Worm (Caenorhabditis elegans) whole organism, early embryonic: ENCODE results near the gene nhr-110.

Source experiments
- B0310.2 ChIP-seq: sonication (generic microtip); optimal IDR thresholded peaks from 2 replicates; lab custom pipeline; 2016; ENCODE audit warnings: mild to moderate bottlenecking, missing genetic modification characterization, missing compliant biosample characterization
- F13C5.2 ChIP-seq: sonication (generic microtip); optimal IDR thresholded peaks from 2 replicates; lab custom pipeline; 2017; ENCODE audit warnings: mild to moderate bottlenecking, missing genetic modification characterization, inconsistent platforms, missing compliant biosample characterization
- aly-1 ChIP-seq: sonication (generic microtip); optimal IDR thresholded peaks from 2 replicates; lab custom pipeline; 2016; ENCODE audit warnings: missing genetic modification characterization, missing compliant biosample characterization
- ama-1 ChIP-seq: fragments of 150-350 bp; optimal IDR thresholded peaks from 2 replicates; lab custom pipeline; 2014
- ceh-13 ChIP-seq: fragments of 200-800 bp; sonication (Bioruptor generic); optimal IDR thresholded peaks from 2 replicates; lab custom pipeline; 2018; ENCODE audit warnings: mild to moderate bottlenecking, missing genetic modification characterization, missing compliant biosample characterization
- ceh-36 ChIP-seq: sonication (generic microtip); optimal IDR thresholded peaks from 2 replicates; lab custom pipeline; 2016; ENCODE audit warnings: missing genetic modification characterization, inconsistent platforms, missing compliant biosample characterization
- ets-7 ChIP-seq: sonication (generic microtip); optimal IDR thresholded peaks from 2 replicates; lab custom pipeline; 2016; ENCODE audit warnings: missing genotype, missing genetic modification characterization, missing compliant biosample characterization
- flt-1 ChIP-seq: fragments of 200-800 bp; sonication (Bioruptor generic); IDR thresholded peaks from 2 replicates; pipeline ENCODE4 v1.3.6; 2022; ENCODE audit warnings: missing genetic modification characterization, missing compliant biosample characterization
- hmbx-1 ChIP-seq: sonication (generic microtip); optimal IDR thresholded peaks from 2 replicates; lab custom pipeline; 2016; ENCODE audit warnings: mild to moderate bottlenecking, missing genetic modification characterization, missing compliant biosample characterization
- hmg-4 ChIP-seq: fragments of 200-800 bp; sonication (Bioruptor generic); optimal IDR thresholded peaks from 2 replicates; lab custom pipeline; 2018; ENCODE audit warnings: mild to moderate bottlenecking, missing genetic modification characterization, missing compliant biosample characterization
- hnd-1 ChIP-seq: sonication (generic microtip); optimal IDR thresholded peaks from 2 replicates; lab custom pipeline; 2016; ENCODE audit warnings: missing genetic modification characterization, missing compliant biosample characterization
- pes-1 ChIP-seq: fragments of 200-800 bp; sonication (Bioruptor generic); IDR thresholded peaks from 2 replicates; pipeline ENCODE4 v1.3.6; 2022; ENCODE audit warnings: missing genetic modification reagents, missing genetic modification characterization, missing compliant biosample characterization
- scrt-1 ChIP-seq: fragments of 200-800 bp; sonication (Bioruptor generic); IDR thresholded peaks from 2 replicates; pipeline ENCODE4 v1.3.6; 2022; ENCODE audit warnings: missing genetic modification characterization, missing compliant biosample characterization
- sea-1 ChIP-seq: fragments of 200-800 bp; sonication (Bioruptor generic); conservative IDR thresholded peaks from 2 replicates; pipeline ENCODE4 v1.3.6; 2022; ENCODE audit warnings: missing genetic modification characterization, missing compliant biosample characterization
- tbx-11 ChIP-seq: fragments of 200-800 bp; sonication (Bioruptor generic); IDR thresholded peaks from 2 replicates; pipeline ENCODE4 v1.3.6; 2022; ENCODE audit warnings: missing genetic modification characterization, missing compliant biosample characterization
- tbx-37 ChIP-seq: fragments of 200-800 bp; sonication (Bioruptor generic); conservative IDR thresholded peaks from 2 replicates; pipeline ENCODE4 v1.3.6; 2022; ENCODE audit warnings: missing genetic modification reagents, missing genetic modification characterization, missing compliant biosample characterization
- tra-4 ChIP-seq: sonication (generic microtip); optimal IDR thresholded peaks from 2 replicates; lab custom pipeline; 2017; ENCODE audit warnings: missing genetic modification characterization, missing compliant biosample characterization

The nhr-110 gene

DNA sequence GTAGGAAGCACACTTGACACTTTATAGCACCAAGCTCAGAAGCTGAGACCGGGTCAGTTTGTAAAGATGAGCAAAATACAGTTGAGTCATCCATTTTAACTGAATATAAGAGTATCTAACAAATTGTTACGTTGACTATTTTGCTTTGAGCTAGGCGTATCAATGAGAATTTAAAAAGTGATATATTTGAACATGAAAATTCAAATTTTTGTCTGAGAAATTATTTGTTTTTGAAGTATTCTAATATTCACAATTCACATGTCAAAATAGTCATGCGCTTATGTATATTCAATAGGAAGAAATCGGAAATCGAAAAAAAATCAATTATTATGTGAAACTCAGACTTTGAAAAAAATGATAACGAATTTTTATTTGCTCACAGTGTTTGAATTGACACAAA lies at the start of gene nhr-110:
nhr-110 (minus strand) TSS at position 101 of the 400 bp plus-strand sequence.
- TF ChIP-seq flt-1 (GFP tag; lab: Robert Waterston, UW) (no peak), hmg-4 (GFP tag; lab: Kevin White, UChicago) (no peak), ama-1 (lab: Kevin White, UChicago) (no peak), pes-1 (no peak), aly-1 (tag; lab: Kevin White, UChicago) (no peak), F13C5.2 (tag; lab: Kevin White, UChicago) (no peak), ets-7 (tag; lab: Kevin White, UChicago) (no peak), sea-1 (no peak), ceh-13 (no peak), tra-4 (tag; lab: Kevin White, UChicago) (no peak), B0310.2 (tag; lab: Kevin White, UChicago) (no peak), ceh-36 (tag; lab: Kevin White, UChicago) (no peak), tbx-37 (no peak), scrt-1 (GFP tag; lab: Robert Waterston, UW) (no peak), hmbx-1 (tag; lab: Kevin White, UChicago) (no peak), tbx-11 (GFP tag; lab: Robert Waterston, UW) (no peak), hnd-1 (tag; lab: Kevin White, UChicago) (no peak)

DNA sequence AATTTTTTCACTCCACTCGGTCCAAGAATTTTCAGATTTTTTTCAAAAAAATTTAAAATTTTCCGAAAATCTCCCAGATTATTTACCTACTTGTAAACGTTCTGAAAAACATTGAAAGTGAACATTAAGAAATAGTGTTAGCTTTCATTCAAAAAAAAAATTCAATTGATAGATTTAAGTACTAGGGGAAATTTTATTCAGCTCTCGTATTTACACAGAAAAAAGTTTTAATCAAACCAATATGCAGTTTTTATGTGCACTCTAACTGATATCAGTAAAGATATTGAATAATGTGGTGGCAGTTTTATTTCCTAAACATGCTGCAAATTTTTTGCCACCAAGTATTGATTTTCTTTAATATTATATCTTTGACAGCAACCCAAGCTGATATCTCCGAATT lies 44.0 kb upstream of the nhr-110 start, which contains the start of gene irld-42:
irld-42 (plus strand) TSS at position 301 of the 400 bp plus-strand sequence.
- TF ChIP-seq aly-1 (tag; lab: Kevin White, UChicago), result no peak
- TF ChIP-seq F13C5.2 (tag; lab: Kevin White, UChicago), result no peak
- TF ChIP-seq hmbx-1 (tag; lab: Kevin White, UChicago), result no peak
- no peak for TF ChIP-seq ama-1 (lab: Kevin White, UChicago)
- TF ChIP-seq flt-1 (GFP tag; lab: Robert Waterston, UW), result no peak
- TF ChIP-seq tra-4 (tag; lab: Kevin White, UChicago), result no peak
- no peak for TF ChIP-seq tbx-37

DNA sequence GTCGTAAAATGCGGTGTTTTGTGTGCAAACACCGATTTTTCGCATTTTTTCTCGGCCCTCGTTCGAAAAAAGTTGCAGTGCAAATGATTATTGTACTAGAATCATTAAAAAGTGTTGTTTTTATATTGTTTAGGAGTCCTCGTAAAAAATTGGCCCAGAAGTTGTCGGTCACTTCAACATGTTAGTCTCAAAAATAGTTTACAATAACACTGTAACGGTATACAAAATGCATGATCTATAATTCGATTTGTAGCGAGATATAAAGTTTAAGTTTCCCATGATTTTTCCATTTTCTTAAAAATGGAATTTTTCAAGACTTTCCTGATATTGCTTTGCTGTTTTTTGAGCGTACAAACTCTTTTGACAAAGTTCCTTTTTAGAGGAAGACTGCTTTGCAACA lies 42.7 kb upstream of the nhr-110 start, which contains the start of gene K04F1.8:
K04F1.8 (plus strand) TSS at position 301 of the 400 bp plus-strand sequence.
- TF ChIP-seq ceh-36 (tag; lab: Kevin White, UChicago) (no peak), tbx-11 (GFP tag; lab: Robert Waterston, UW) (no peak), ceh-13 (no peak), hnd-1 (tag; lab: Kevin White, UChicago) (no peak), hmbx-1 (tag; lab: Kevin White, UChicago) (no peak)

DNA sequence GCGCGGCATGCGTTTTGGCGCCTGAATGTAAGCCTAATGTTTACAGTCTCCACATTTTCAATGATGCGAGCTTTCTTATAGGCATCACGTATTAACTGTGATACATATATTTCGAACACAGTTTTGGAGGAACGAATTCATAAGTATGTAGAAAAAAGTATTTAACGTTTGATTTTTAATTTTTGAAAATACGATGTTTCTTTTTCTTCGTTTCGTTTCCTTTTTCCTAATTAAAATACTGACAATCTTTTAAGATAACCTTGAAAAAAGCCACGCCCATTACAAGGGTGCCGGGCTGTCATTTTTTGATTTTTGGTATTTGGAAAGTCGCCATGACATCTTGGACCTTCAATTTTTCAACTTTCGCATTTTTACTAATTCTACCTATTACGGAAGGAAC lies 40.7 kb upstream of the nhr-110 start, which contains the start of gene K04F1.9:
K04F1.9 (plus strand) TSS at position 301 of the 400 bp plus-strand sequence.
- no peak for TF ChIP-seq tra-4 (tag; lab: Kevin White, UChicago)
- no peak for TF ChIP-seq sea-1
- TF ChIP-seq tbx-11 (GFP tag; lab: Robert Waterston, UW), result no peak
- no peak for TF ChIP-seq hmg-4 (GFP tag; lab: Kevin White, UChicago)
- no peak for TF ChIP-seq ceh-36 (tag; lab: Kevin White, UChicago)
- no peak for TF ChIP-seq pes-1
- TF ChIP-seq ets-7 (tag; lab: Kevin White, UChicago), result no peak
- no peak for TF ChIP-seq hnd-1 (tag; lab: Kevin White, UChicago)
- TF ChIP-seq scrt-1 (GFP tag; lab: Robert Waterston, UW), result no peak
- no peak for TF ChIP-seq tbx-37
- no peak for TF ChIP-seq ama-1 (lab: Kevin White, UChicago)

DNA sequence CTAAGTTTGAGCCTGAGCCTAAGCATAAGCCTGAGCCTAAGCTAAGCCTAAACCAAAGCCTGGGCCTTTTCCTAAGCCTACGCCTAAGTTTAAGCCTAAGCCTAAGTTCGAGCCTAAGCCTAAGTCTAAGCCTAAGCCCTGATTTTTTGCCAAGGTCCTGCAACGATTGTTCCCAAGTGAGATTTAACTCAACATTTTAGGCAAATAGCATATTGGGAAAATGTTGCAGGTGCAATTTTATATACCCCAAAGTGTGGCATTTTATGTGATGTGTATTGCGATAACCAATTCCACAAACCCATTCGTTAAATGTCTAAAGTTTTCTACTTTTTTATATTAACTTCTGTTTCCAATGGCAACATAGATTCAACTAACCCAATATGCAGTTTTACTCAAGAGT lies 38.0 kb upstream of the nhr-110 start, which contains the start of gene irld-40:
irld-40 (plus strand) TSS at position 301 of the 400 bp plus-strand sequence.
- TF ChIP-seq F13C5.2 (tag; lab: Kevin White, UChicago), result no peak
- no peak for TF ChIP-seq tra-4 (tag; lab: Kevin White, UChicago)
- no peak for TF ChIP-seq tbx-37
- no peak for TF ChIP-seq hmbx-1 (tag; lab: Kevin White, UChicago)
- TF ChIP-seq flt-1 (GFP tag; lab: Robert Waterston, UW), result no peak
- no peak for TF ChIP-seq ceh-13
- TF ChIP-seq ceh-36 (tag; lab: Kevin White, UChicago), result no peak
- TF ChIP-seq hnd-1 (tag; lab: Kevin White, UChicago), result no peak
- TF ChIP-seq B0310.2 (tag; lab: Kevin White, UChicago), result no peak
- no peak for TF ChIP-seq ets-7 (tag; lab: Kevin White, UChicago)
- no peak for TF ChIP-seq sea-1
- no peak for TF ChIP-seq tbx-11 (GFP tag; lab: Robert Waterston, UW)
- no peak for TF ChIP-seq scrt-1 (GFP tag; lab: Robert Waterston, UW)
- TF ChIP-seq ama-1 (lab: Kevin White, UChicago), result no peak
- TF ChIP-seq hmg-4 (GFP tag; lab: Kevin White, UChicago), result no peak
- TF ChIP-seq pes-1, result no peak
- no peak for TF ChIP-seq aly-1 (tag; lab: Kevin White, UChicago)

DNA sequence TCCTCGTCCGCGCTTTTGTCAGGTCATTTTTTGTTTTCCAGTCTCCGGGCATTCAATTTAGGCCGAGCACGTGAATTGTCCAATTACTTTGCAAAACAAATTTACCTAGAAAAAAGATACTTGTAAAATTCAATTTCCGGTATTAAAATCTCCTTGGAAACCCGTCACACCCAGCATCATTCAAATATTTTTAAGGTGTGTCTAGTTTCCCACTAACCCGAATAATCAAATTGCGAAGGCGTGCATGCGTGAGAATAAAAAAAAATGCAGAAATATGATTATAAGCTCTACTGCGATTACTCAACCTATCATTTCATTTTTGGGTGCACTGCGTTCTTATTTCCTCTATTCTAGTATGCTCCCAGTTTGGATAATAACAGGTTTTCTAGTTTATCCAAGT lies 30.6 kb upstream of the nhr-110 start, which contains the start of gene irld-11:
irld-11 (plus strand) TSS at position 301 of the 400 bp plus-strand sequence.
- no peak for TF ChIP-seq F13C5.2 (tag; lab: Kevin White, UChicago)
- TF ChIP-seq flt-1 (GFP tag; lab: Robert Waterston, UW), result no peak
- no peak for TF ChIP-seq hmg-4 (GFP tag; lab: Kevin White, UChicago)
- no peak for TF ChIP-seq aly-1 (tag; lab: Kevin White, UChicago)
- TF ChIP-seq ets-7 (tag; lab: Kevin White, UChicago), result no peak
- TF ChIP-seq pes-1, result no peak
- TF ChIP-seq tra-4 (tag; lab: Kevin White, UChicago), result no peak
- no peak for TF ChIP-seq ceh-13
- no peak for TF ChIP-seq tbx-11 (GFP tag; lab: Robert Waterston, UW)
- TF ChIP-seq B0310.2 (tag; lab: Kevin White, UChicago), result no peak
- TF ChIP-seq tbx-37, result no peak
- TF ChIP-seq ceh-36 (tag; lab: Kevin White, UChicago), result no peak
- no peak for TF ChIP-seq scrt-1 (GFP tag; lab: Robert Waterston, UW)

DNA sequence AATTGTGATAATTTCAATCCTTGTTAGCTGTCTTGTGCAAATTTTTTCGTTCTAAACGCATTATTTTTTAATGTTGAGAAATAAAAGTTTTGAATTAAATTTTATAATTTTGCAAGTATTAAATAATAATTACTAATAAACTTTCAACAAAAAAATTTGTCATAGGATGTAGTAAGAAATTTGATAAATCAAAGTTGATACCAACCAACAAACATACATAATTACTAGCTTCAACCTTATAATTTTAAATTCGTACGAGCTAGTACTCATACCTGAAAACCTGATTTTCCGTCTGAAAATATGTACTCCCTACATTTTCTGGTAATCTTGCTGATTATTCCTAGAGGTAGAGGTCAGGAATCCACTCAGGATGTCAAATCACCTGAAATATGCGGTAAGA lies 26.8 kb upstream of the nhr-110 start, which contains the start of gene irld-44:
irld-44 (plus strand) TSS at position 301 of the 400 bp plus-strand sequence.
- no peak for TF ChIP-seq ceh-13
- TF ChIP-seq tbx-37, result no peak
- no peak for TF ChIP-seq scrt-1 (GFP tag; lab: Robert Waterston, UW)
- TF ChIP-seq ets-7 (tag; lab: Kevin White, UChicago), result no peak
- no peak for TF ChIP-seq hmg-4 (GFP tag; lab: Kevin White, UChicago)
- no peak for TF ChIP-seq B0310.2 (tag; lab: Kevin White, UChicago)
- no peak for TF ChIP-seq hnd-1 (tag; lab: Kevin White, UChicago)
- TF ChIP-seq F13C5.2 (tag; lab: Kevin White, UChicago), result no peak
- no peak for TF ChIP-seq ceh-36 (tag; lab: Kevin White, UChicago)
- TF ChIP-seq ama-1 (lab: Kevin White, UChicago), result no peak
- no peak for TF ChIP-seq hmbx-1 (tag; lab: Kevin White, UChicago)
- no peak for TF ChIP-seq aly-1 (tag; lab: Kevin White, UChicago)
- TF ChIP-seq tra-4 (tag; lab: Kevin White, UChicago), result no peak
- TF ChIP-seq pes-1, result no peak
- no peak for TF ChIP-seq flt-1 (GFP tag; lab: Robert Waterston, UW)
- no peak for TF ChIP-seq tbx-11 (GFP tag; lab: Robert Waterston, UW)
- no peak for TF ChIP-seq sea-1
